Worm (Caenorhabditis elegans) whole organism, late embryonic: Measurements from ENCODE around the gene fbxb-65.

Experiments used
- K09A11.1 ChIP-seq: sonication (generic microtip); optimal IDR thresholded peaks from 2 replicates; lab custom pipeline; 2017; ENCODE audit warnings: antibody characterized with exemption, mild to moderate bottlenecking, missing genetic modification characterization, missing compliant biosample characterization; ENCODE audit not compliant: insufficient read depth
- ceh-34 ChIP-seq: sonication (generic microtip); optimal IDR thresholded peaks from 2 replicates; lab custom pipeline; 2016; ENCODE audit warnings: mild to moderate bottlenecking, missing genetic modification characterization, missing compliant biosample characterization
- elt-2 ChIP-seq: sonication (generic microtip); optimal IDR thresholded peaks from 2 replicates; lab custom pipeline; 2016; ENCODE audit warnings: missing genetic modification reagents, missing genetic modification characterization, missing compliant biosample characterization
- ets-4 ChIP-seq: sonication (generic microtip); optimal IDR thresholded peaks from 2 replicates; lab custom pipeline; 2016; ENCODE audit warnings: missing genetic modification characterization, missing compliant biosample characterization
- mec-3 ChIP-seq: sonication (generic microtip); optimal IDR thresholded peaks from 2 replicates; lab custom pipeline; 2016; ENCODE audit warnings: borderline replicate concordance, missing genetic modification characterization, missing compliant biosample characterization
- pha-4 ChIP-seq: fragments of 150-350 bp; optimal IDR thresholded peaks from 2 replicates; lab custom pipeline; 2018; ENCODE audit warnings: missing biosample characterization, missing genetic modification reagents, missing genetic modification characterization
- pros-1 ChIP-seq: fragments of 150-350 bp; optimal IDR thresholded peaks from 2 replicates; lab custom pipeline; 2014; ENCODE audit warnings: missing biosample characterization, missing genetic modification reagents, missing genetic modification characterization
- ztf-16 ChIP-seq: sonication (generic microtip); optimal IDR thresholded peaks from 2 replicates; lab custom pipeline; 2017; ENCODE audit warnings: missing genetic modification characterization, missing compliant biosample characterization

DNA sequence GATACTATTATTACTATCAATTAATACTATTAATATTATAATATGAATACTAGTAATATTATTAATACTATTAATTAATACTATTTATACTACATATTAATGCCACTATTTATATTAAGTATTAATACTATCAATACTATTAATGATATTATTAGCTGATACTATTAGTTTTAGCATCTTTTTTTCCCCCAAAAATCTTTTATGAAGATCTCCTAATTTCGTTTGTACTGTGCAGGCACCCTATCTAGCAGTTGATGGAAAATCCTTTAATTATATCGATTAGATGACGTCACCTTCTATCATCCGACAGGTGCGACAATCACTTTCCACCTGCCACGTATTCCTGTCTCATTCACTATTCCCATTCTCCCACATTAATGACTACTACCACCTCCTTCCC lies at the start of gene fbxb-65:
- no peak for TF ChIP-seq pha-4
- no peak for TF ChIP-seq K09A11.1 (tag; lab: Kevin White, UChicago)
- TF ChIP-seq mec-3: no peak
- TF ChIP-seq elt-2: no peak
- TF ChIP-seq ceh-34 (tag; lab: Kevin White, UChicago): no peak
- TF ChIP-seq pros-1 (tag; lab: Kevin White, UChicago): no peak
- no peak for TF ChIP-seq ztf-16 (tag; lab: Kevin White, UChicago)
- no peak for TF ChIP-seq ets-4 (tag; lab: Kevin White, UChicago)
